Worm (Caenorhabditis elegans): Measurements from ENCODE around the gene Y42H9AR.5.

Gene Y42H9AR.5

DNA sequence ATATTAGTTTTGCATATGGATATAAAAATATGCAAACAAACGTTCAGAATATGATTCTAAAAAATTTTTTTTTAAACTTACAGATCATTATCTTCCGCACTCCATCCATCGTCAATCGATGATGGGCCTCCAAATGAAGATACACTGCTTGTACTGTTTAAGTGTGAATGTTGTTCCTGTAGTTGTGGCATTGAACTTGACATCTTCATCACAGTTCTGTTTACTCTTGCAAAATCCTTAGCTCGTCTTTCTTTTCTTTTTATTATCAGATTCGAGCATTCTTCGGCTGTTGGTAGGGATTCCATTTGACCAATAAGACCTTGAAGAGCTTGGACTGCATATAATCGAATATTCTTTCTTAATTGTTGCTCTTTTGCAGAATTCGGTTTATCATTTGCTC is 2.8 kb downstream of the Y42H9AR.5 start:
- TF ChIP-seq nhr-77 (tag; optimal IDR thresholded peaks at IDR 0.05), result no peak
- TF ChIP-seq ceh-82 (tag; optimal IDR thresholded peaks at IDR 0.05), result no peak
- TF ChIP-seq unc-62 (GFP tag; optimal IDR thresholded peaks at IDR 0.05), result no peak
- TF ChIP-seq lsy-2 (tag; optimal IDR thresholded peaks at IDR 0.05), result no peak
- TF ChIP-seq egl-27 (tag; optimal IDR thresholded peaks at IDR 0.05), result no peak
- TF ChIP-seq snpc-4 (tag; optimal IDR thresholded peaks at IDR 0.05), result no peak
- TF ChIP-seq lin-11 (tag; optimal IDR thresholded peaks at IDR 0.05), result no peak
- no peak for TF ChIP-seq ztf-11 (tag; optimal IDR thresholded peaks at IDR 0.05)
- TF ChIP-seq nhr-12 (tag; optimal IDR thresholded peaks at IDR 0.05), result no peak
- no peak for TF ChIP-seq F13H6.1 (tag; optimal IDR thresholded peaks at IDR 0.05)

DNA sequence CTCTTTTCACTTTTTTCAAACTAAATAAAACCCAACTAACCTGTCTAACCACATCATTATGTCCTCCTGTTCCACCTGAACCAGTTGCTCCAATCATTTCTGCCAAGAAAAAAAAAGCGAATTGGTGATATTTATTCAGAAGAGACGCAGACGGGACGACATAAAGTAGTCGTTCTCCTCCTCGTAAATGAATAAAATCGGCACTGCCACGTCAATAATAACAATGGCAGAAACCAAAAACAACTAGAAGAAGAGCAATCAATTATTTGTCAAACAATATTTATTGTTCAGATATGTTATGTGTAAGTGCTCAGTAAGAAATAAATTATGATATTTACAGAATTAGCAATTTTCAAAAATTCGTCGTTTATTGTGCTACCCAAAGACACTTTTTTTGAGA is 5.2 kb downstream of the Y42H9AR.5 start, which contains the start of gene rabs-5:
TSS of gene rabs-5 (minus strand) at position 101 of the 400 bp plus-strand sequence.
- TF ChIP-seq ama-1 (optimal IDR thresholded peaks at IDR 0.05) (peak; percentile 4), sem-4 (tag; optimal IDR thresholded peaks at IDR 0.05) (peak; percentile 57), dmd-4 (tag; optimal IDR thresholded peaks at IDR 0.05) (no peak), Y55F3AM.14 (GFP tag; optimal IDR thresholded peaks at IDR 0.05) (no peak)

DNA sequence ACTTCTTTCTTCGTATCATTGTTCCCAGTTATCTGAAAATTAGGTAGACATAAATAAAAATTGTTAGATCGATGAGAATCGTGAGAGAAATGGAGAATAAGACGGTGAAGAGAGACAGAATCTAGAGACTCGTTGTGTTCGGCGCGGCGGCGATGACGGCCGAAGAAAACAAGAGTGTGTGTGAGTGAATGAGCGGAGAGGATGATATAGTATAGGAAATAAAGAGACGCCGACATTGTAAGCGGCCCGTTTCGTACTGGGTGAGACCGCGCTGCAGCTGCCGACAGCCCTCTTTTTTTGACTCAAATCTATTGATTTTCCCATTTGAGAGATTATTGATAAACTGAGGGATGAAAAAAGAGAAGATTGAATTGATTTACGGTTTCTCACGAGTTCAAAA is 9.9 kb downstream of the Y42H9AR.5 start, which contains the start of gene Y42H9AR.4:
TSS of gene Y42H9AR.4 (minus strand) at position 32 of the 400 bp plus-strand sequence.
- TF ChIP-seq mbf-1 (tag; optimal IDR thresholded peaks at IDR 0.05) (no peak), fos-1 (tag; optimal IDR thresholded peaks at IDR 0.05) (peak; percentile 49), alr-1 (tag; optimal IDR thresholded peaks at IDR 0.05) (no peak), snpc-4 (tag; optimal IDR thresholded peaks at IDR 0.05) (no peak), nhr-21 (tag; optimal IDR thresholded peaks at IDR 0.05) (no peak), blmp-1 (tag; optimal IDR thresholded peaks at IDR 0.05; ENCODE audit: insufficient read depth) (no peak), sma-9 (GFP tag; optimal IDR thresholded peaks at IDR 0.05) (peak; percentile 47), sma-9 (tag; optimal IDR thresholded peaks at IDR 0.05) (no peak), ztf-4 (tag; optimal IDR thresholded peaks at IDR 0.05) (peak; percentile 27), mab-5 (tag; optimal IDR thresholded peaks at IDR 0.05) (no peak), ztf-1 (GFP tag; conservative IDR thresholded peaks at IDR 0.05) (no peak), Y55F3AM.14 (GFP tag; optimal IDR thresholded peaks at IDR 0.05) (no peak), sma-3 (GFP tag; optimal IDR thresholded peaks at IDR 0.05) (no peak), R02D3.7 (tag; optimal IDR thresholded peaks at IDR 0.05) (no peak), ama-1 (optimal IDR thresholded peaks at IDR 0.05) (no peak), nhr-237 (tag; optimal IDR thresholded peaks at IDR 0.05) (no peak), egl-27 (tag; optimal IDR thresholded peaks at IDR 0.05) (no peak), nhr-10 (tag; optimal IDR thresholded peaks at IDR 0.05) (no peak), nhr-129 (tag; optimal IDR thresholded peaks at IDR 0.05) (peak; percentile 37), nhr-11 (tag; optimal IDR thresholded peaks at IDR 0.05) (no peak), nhr-6 (tag; optimal IDR thresholded peaks at IDR 0.05) (no peak), unc-62 (GFP tag; optimal IDR thresholded peaks at IDR 0.05) (no peak), lsy-2 (tag; optimal IDR thresholded peaks at IDR 0.05) (peak in 1 of 2 experiments; percentile 10), dmd-4 (tag; optimal IDR thresholded peaks at IDR 0.05) (no peak), sem-4 (tag; optimal IDR thresholded peaks at IDR 0.05) (peak; percentile 16), F13H6.1 (tag; optimal IDR thresholded peaks at IDR 0.05) (peak; percentile 45), ceh-82 (tag; optimal IDR thresholded peaks at IDR 0.05) (no peak), zag-1 (tag; optimal IDR thresholded peaks at IDR 0.05) (no peak), unc-55 (GFP tag; optimal IDR thresholded peaks at IDR 0.05) (peak; percentile 44), nhr-23 (tag; optimal IDR thresholded peaks at IDR 0.05) (no peak), lin-13 (GFP tag; optimal IDR thresholded peaks at IDR 0.05) (no peak), elt-1 (tag; optimal IDR thresholded peaks at IDR 0.05) (no peak), gmeb-1 (tag; optimal IDR thresholded peaks at IDR 0.05) (no peak), lin-39 (tag; optimal IDR thresholded peaks at IDR 0.05) (no peak), nhr-12 (tag; optimal IDR thresholded peaks at IDR 0.05) (no peak), ztf-11 (tag; optimal IDR thresholded peaks at IDR 0.05) (no peak), C34F6.9 (tag; optimal IDR thresholded peaks at IDR 0.05) (peak; percentile 39)

- no peak for TF ChIP-seq nhr-21 (tag; optimal IDR thresholded peaks at IDR 0.05)
- TF ChIP-seq sem-4 (tag; optimal IDR thresholded peaks at IDR 0.05), result peak; percentile 33
- no peak for TF ChIP-seq nhr-25 (tag; optimal IDR thresholded peaks at IDR 0.05)
- TF ChIP-seq aly-2 (tag; optimal IDR thresholded peaks at IDR 0.05), result no peak
Observed at ce11 chrIV:8112646-8113045, 10.3 kb downstream of the Y42H9AR.5 start.
